Worm (Caenorhabditis elegans) whole organism, L3 larva: Measurements from ENCODE around the gene F45G2.8.
"Not testable (repeated sequence)": the region's sequence is repeated elsewhere in the genome, so short reads cannot be mapped to it uniquely, and the experiment has no call there.

Experiments used
- R02D3.7 ChIP-seq: fragments of 150-350 bp; optimal IDR thresholded peaks from 2 replicates; lab custom pipeline; 2014; ENCODE audit warnings: missing biosample characterization, missing genetic modification characterization
- ZK546.5 ChIP-seq: sonication (generic microtip); optimal IDR thresholded peaks from 2 replicates; lab custom pipeline; 2017; ENCODE audit warnings: missing biosample characterization, missing genetic modification characterization
- ama-1 ChIP-seq: fragments of 150-350 bp; optimal IDR thresholded peaks from 2 replicates; lab custom pipeline; 2018
- ceh-16 ChIP-seq: sonication (generic microtip); optimal IDR thresholded peaks from 2 replicates; lab custom pipeline; 2017; ENCODE audit warnings: missing biosample characterization, missing genetic modification characterization
- ceh-9 ChIP-seq: sonication (generic microtip); optimal IDR thresholded peaks from 2 replicates; lab custom pipeline; 2018; ENCODE audit warnings: missing biosample characterization, missing genetic modification characterization
- egl-5 ChIP-seq: fragments of 150-350 bp; optimal IDR thresholded peaks from 2 replicates; lab custom pipeline; 2017; ENCODE audit warnings: missing biosample characterization, missing genetic modification reagents, missing genetic modification characterization, inconsistent platforms
- elt-1 ChIP-seq: fragments of 150-350 bp; optimal IDR thresholded peaks from 2 replicates; lab custom pipeline; 2014; ENCODE audit warnings: missing biosample characterization, missing genetic modification characterization
- elt-3 ChIP-seq, 3 experiments: fragments of 150-350 bp in 1 of 3; sonication (generic microtip) in 2 of 3; optimal IDR thresholded peaks; 2 replicates in 2 of 3; 4 replicates in 1 of 3; lab custom pipeline; 2014 to 2017; ENCODE audit warnings: missing biosample characterization in 3 of 3, missing genetic modification characterization in 3 of 3
- eor-1 ChIP-seq, 2 experiments: fragments of 150-350 bp; optimal IDR thresholded peaks; 2 replicates each; lab custom pipeline; 2014 to 2018; ENCODE audit warnings: missing biosample characterization in 2 of 2, missing genetic modification characterization in 2 of 2
- fkh-10 ChIP-seq: sonication (generic microtip); optimal IDR thresholded peaks from 2 replicates; lab custom pipeline; 2017; ENCODE audit warnings: missing biosample characterization, missing genetic modification reagents, missing genetic modification characterization
- fkh-2 ChIP-seq: fragments of 150-350 bp; optimal IDR thresholded peaks from 2 replicates; lab custom pipeline; 2014; ENCODE audit warnings: missing biosample characterization, missing genetic modification reagents, missing genetic modification characterization
- fos-1 ChIP-seq: fragments of 150-350 bp; optimal IDR thresholded peaks from 2 replicates; lab custom pipeline; 2014; ENCODE audit warnings: missing biosample characterization, missing genetic modification characterization
- hmg-11 ChIP-seq: sonication (generic microtip); optimal IDR thresholded peaks from 2 replicates; lab custom pipeline; 2016; ENCODE audit warnings: missing genetic modification characterization, missing compliant biosample characterization
- jun-1 ChIP-seq: fragments of 150-350 bp; optimal IDR thresholded peaks from 2 replicates; lab custom pipeline; 2014; ENCODE audit warnings: missing biosample characterization, missing genetic modification reagents, missing genetic modification characterization
- lin-15B ChIP-seq: fragments of 150-350 bp; optimal IDR thresholded peaks from 2 replicates; lab custom pipeline; 2014; ENCODE audit warnings: missing biosample characterization, missing genetic modification characterization
- lin-39 ChIP-seq: fragments of 150-350 bp; optimal IDR thresholded peaks from 2 replicates; lab custom pipeline; 2018; ENCODE audit warnings: missing biosample characterization, missing genetic modification reagents, missing genetic modification characterization
- mml-1 ChIP-seq: fragments of 150-350 bp; sonication (generic microtip); optimal IDR thresholded peaks from 3 replicates; lab custom pipeline; 2014; ENCODE audit warnings: missing biosample characterization, missing genetic modification characterization
- nfya-1 ChIP-seq: sonication (generic microtip); optimal IDR thresholded peaks from 2 replicates; lab custom pipeline; 2017; ENCODE audit warnings: missing genetic modification characterization, mild to moderate bottlenecking, missing compliant biosample characterization, antibody characterized with exemption, moderate library complexity; ENCODE audit not compliant: insufficient read depth
- nhr-12 ChIP-seq: fragments of 150-350 bp; optimal IDR thresholded peaks from 2 replicates; lab custom pipeline; 2014; ENCODE audit warnings: missing biosample characterization, missing genetic modification characterization
- nhr-23 ChIP-seq: fragments of 150-350 bp; optimal IDR thresholded peaks from 2 replicates; lab custom pipeline; 2014; ENCODE audit warnings: missing biosample characterization, missing genetic modification reagents, missing genetic modification characterization
- nhr-237 ChIP-seq: fragments of 150-350 bp; optimal IDR thresholded peaks from 2 replicates; lab custom pipeline; 2014; ENCODE audit warnings: missing biosample characterization, missing genetic modification characterization
- nhr-25 ChIP-seq: sonication (generic microtip); optimal IDR thresholded peaks from 2 replicates; lab custom pipeline; 2017; ENCODE audit warnings: missing biosample characterization, missing genetic modification characterization
- nhr-28 ChIP-seq: fragments of 150-350 bp; optimal IDR thresholded peaks from 2 replicates; lab custom pipeline; 2014; ENCODE audit warnings: missing biosample characterization, missing genetic modification characterization
- nhr-43 ChIP-seq: sonication (generic microtip); optimal IDR thresholded peaks from 2 replicates; lab custom pipeline; 2016; ENCODE audit warnings: mild to moderate bottlenecking, missing genetic modification characterization, missing compliant biosample characterization; ENCODE audit not compliant: poor library complexity, severe bottlenecking
- nhr-67 ChIP-seq: fragments of 150-350 bp; optimal IDR thresholded peaks from 2 replicates; lab custom pipeline; 2014; ENCODE audit warnings: missing biosample characterization, missing genetic modification characterization
- nhr-76 ChIP-seq: fragments of 150-350 bp; sonication (generic microtip); optimal IDR thresholded peaks from 5 replicates; lab custom pipeline; 2014; ENCODE audit warnings: missing biosample characterization, missing genetic modification characterization
- nhr-77 ChIP-seq: fragments of 150-350 bp; optimal IDR thresholded peaks from 2 replicates; lab custom pipeline; 2014; ENCODE audit warnings: missing biosample characterization, missing genetic modification characterization
- pha-4 ChIP-seq: fragments of 150-350 bp; optimal IDR thresholded peaks from 2 replicates; lab custom pipeline; 2014; ENCODE audit warnings: missing biosample characterization, missing genetic modification reagents, missing genetic modification characterization
- pqm-1 ChIP-seq: fragments of 150-350 bp; optimal IDR thresholded peaks from 2 replicates; lab custom pipeline; 2017; ENCODE audit warnings: missing biosample characterization, missing genetic modification characterization, inconsistent platforms
- sea-2 ChIP-seq: fragments of 150-350 bp; sonication (generic microtip); optimal IDR thresholded peaks from 4 replicates; lab custom pipeline; 2014; ENCODE audit warnings: missing biosample characterization, missing genetic modification reagents, missing genetic modification characterization
- skn-1 ChIP-seq: fragments of 150-350 bp; optimal IDR thresholded peaks from 2 replicates; lab custom pipeline; 2014; ENCODE audit warnings: missing biosample characterization, missing genetic modification characterization
- snpc-4 ChIP-seq: fragments of 150-350 bp; optimal IDR thresholded peaks from 2 replicates; lab custom pipeline; 2014; ENCODE audit warnings: missing biosample characterization, missing genetic modification characterization
- unc-39 ChIP-seq: sonication (generic microtip); optimal IDR thresholded peaks from 4 replicates; lab custom pipeline; 2017; ENCODE audit warnings: missing biosample characterization, missing genetic modification characterization
- unc-62 ChIP-seq: fragments of 150-350 bp; sonication (generic microtip); optimal IDR thresholded peaks from 4 replicates; lab custom pipeline; 2014; ENCODE audit warnings: missing biosample characterization, missing genetic modification reagents, missing genetic modification characterization
- zag-1 ChIP-seq: fragments of 150-350 bp; optimal IDR thresholded peaks from 2 replicates; lab custom pipeline; 2014; ENCODE audit warnings: missing biosample characterization, missing genetic modification characterization
- ztf-11 ChIP-seq: fragments of 150-350 bp; optimal IDR thresholded peaks from 2 replicates; lab custom pipeline; 2014; ENCODE audit warnings: missing biosample characterization, missing genetic modification characterization
- ztf-4 ChIP-seq: fragments of 150-350 bp; optimal IDR thresholded peaks from 2 replicates; lab custom pipeline; 2014; ENCODE audit warnings: missing biosample characterization, missing genetic modification characterization

Gene F45G2.8

DNA sequence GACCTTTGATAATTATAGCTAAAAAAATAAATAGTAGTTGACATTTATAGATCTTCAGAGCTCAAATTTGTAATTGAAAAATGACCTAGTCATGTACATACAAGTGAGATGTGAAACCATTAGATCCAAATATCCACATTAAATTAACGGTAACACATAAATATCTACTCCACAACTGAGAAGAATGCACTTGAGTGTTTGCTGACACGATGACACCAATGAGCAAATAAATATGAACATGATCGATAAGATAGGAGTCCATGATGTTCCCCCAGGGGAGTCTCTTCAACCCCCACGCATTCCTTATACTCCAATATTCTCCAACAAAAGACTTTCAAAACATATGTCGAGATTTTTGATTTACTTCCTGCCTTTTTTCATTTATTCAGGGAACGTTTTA lies 31.1 kb downstream of the F45G2.8 start, which contains the start of gene ttr-52:
ttr-52 (plus strand) TSS at position 301 of the 400 bp plus-strand sequence.
- no peak for TF ChIP-seq nhr-67 (tag; lab: Kevin White, UChicago)
- TF ChIP-seq nhr-28 (tag; lab: Kevin White, UChicago) = no peak
- TF ChIP-seq nhr-25 = no peak
- no peak for TF ChIP-seq lin-15B (tag; lab: Kevin White, UChicago)
- no peak for TF ChIP-seq fos-1
- no peak for TF ChIP-seq egl-5
- TF ChIP-seq nfya-1 (tag; lab: Kevin White, UChicago) = no peak
- no peak for TF ChIP-seq lin-39 (tag; lab: Kevin White, UChicago)
- TF ChIP-seq snpc-4 (tag; lab: Kevin White, UChicago) = no peak
- no peak for TF ChIP-seq ztf-11 (tag; lab: Kevin White, UChicago)
- TF ChIP-seq nhr-77 (tag; lab: Kevin White, UChicago) = no peak
- TF ChIP-seq nhr-237 (tag; lab: Kevin White, UChicago) = no peak
- TF ChIP-seq elt-3 (tag; optimal IDR thresholded peaks at IDR 0.05; lab: Kevin White, UChicago) = no peak
- no peak for TF ChIP-seq R02D3.7 (tag; lab: Kevin White, UChicago)
- TF ChIP-seq, all 47 proteins: peak for 0

DNA sequence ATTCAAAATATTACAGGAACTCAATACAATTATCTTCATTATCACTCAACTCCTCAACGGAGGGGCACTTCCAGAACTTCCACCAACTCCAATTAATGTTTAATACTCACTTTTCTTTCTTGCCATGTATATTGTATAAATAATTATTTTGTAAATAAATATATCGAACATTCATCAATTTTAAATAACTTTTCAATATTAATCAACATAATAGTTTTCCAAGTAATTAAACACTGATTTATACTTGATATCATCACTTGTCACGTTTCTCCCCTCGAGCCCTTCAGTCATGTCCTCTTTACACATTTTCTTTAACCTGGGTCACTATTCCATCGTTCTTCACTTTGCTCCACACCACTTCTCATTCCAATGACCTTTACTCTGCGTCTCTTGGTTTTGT lies 32.5 kb downstream of the F45G2.8 start, which contains the start of gene mig-18:
mig-18 (plus strand) TSS at position 301 of the 400 bp plus-strand sequence.
- TF ChIP-seq nhr-76 (tag; lab: Kevin White, UChicago) (no peak), elt-1 (tag; lab: Kevin White, UChicago) (no peak), fkh-2 (no peak), zag-1 (no peak), lin-39 (tag; lab: Kevin White, UChicago) (no peak), pqm-1 (tag; lab: Kevin White, UChicago) (no peak), sea-2 (GFP tag; lab: Kevin White, UChicago) (no peak), mml-1 (tag; lab: Kevin White, UChicago) (no peak), ceh-16 (tag; lab: Kevin White, UChicago) (no peak), fos-1 (no peak), ama-1 (lab: Kevin White, UChicago) (no peak), hmg-11 (no peak), unc-39 (tag; lab: Kevin White, UChicago) (no peak), ceh-9 (tag; lab: Kevin White, UChicago) (no peak), ztf-4 (tag; lab: Kevin White, UChicago) (no peak), nfya-1 (tag; lab: Kevin White, UChicago) (no peak)

- not testable (repeated sequence) for TF ChIP-seq nhr-76 (tag; lab: Kevin White, UChicago); ztf-11 (tag; lab: Kevin White, UChicago); fkh-10 (GFP tag; lab: Kevin White, UChicago)
These were observed 33.7 kb downstream of the F45G2.8 start, which contains the start of the genes srlf-9 and srlf-10 for ce11 chrIII:13401673-13402258. Gene srlf-9 (minus strand): TSS chrIII:13401773. Gene srlf-10 (plus strand): TSS chrIII:13402208.

DNA sequence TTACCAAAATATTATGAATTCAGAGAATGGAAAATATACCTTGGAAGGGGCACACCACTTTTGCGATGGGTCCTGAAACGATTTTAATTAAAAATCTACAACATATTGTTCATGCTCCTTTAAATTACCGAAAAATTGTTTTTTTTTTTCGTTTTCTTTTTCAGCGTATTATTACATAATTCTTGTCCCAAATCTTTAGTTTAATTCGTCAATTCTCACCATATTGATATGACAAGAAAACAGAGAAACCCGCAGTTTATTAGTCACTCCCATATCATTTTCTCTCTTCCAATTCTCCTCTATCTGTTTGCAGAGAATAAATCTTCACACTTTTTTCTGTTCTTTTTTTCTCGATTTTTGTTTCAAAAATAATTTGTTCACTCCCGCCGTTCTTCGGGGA lies 40.2 kb downstream of the F45G2.8 start, which contains the start of gene F11F1.1:
F11F1.1 (plus strand) TSS at position 301 of the 400 bp plus-strand sequence.
- TF ChIP-seq jun-1 (tag; lab: Kevin White, UChicago) (no peak), pha-4 (no peak), egl-5 (no peak), eor-1 (tag; optimal IDR thresholded peaks at IDR 0.05; lab: Kevin White, UChicago) (no peak), ceh-16 (tag; lab: Kevin White, UChicago) (no peak), ceh-9 (tag; lab: Kevin White, UChicago) (no peak), nhr-23 (tag; lab: Kevin White, UChicago) (no peak), skn-1 (tag; lab: Kevin White, UChicago) (no peak), ZK546.5 (tag; lab: Kevin White, UChicago) (no peak), fkh-2 (no peak), nhr-43 (tag; lab: Kevin White, UChicago) (no peak), unc-62 (GFP tag; lab: Kevin White, UChicago) (no peak), nhr-77 (tag; lab: Kevin White, UChicago) (no peak), R02D3.7 (tag; lab: Kevin White, UChicago) (no peak), nhr-12 (no peak)
